Fruit fly (Drosophila melanogaster): Measurements from ENCODE around the gene TAF1B.

TAF1B gene

dm6 chr3R:10134341-10134668, 9.7 kb downstream of the TAF1B start (continued):
- TF ChIP-seq CG8924 (tag; optimal IDR thresholded peaks at IDR 0.05) = peak; percentile 17
- no peak for TF ChIP-seq CG43689 (GFP tag; IDR thresholded peaks at IDR 0.05)
- TF ChIP-seq Hsf (GFP tag; optimal IDR thresholded peaks at IDR 0.05) = peak; percentile 43
- 0 out of 2 replicates have a peak, but pooled peaks have one; percentile 27 for TF ChIP-seq Xrp1 (GFP tag; IDR thresholded peaks at IDR 0.05)
- TF ChIP-seq nom (GFP tag; optimal IDR thresholded peaks at IDR 0.05) = peak; percentile 17
- TF ChIP-seq klu (GFP tag; IDR thresholded peaks at IDR 0.05) = no peak
- TF ChIP-seq CTCF (GFP tag; optimal IDR thresholded peaks at IDR 0.05) = no peak
- peak; percentile 51; the same call in 1 of the 2 replicates for TF ChIP-seq slbo (GFP tag; IDR thresholded peaks at IDR 0.05)
- TF ChIP-seq Hr51 (GFP tag; optimal IDR thresholded peaks at IDR 0.05) = peak in 1 of 2 experiments; percentile 34
- TF ChIP-seq PHDP (tag; optimal IDR thresholded peaks at IDR 0.05) = peak; percentile 0
- TF ChIP-seq Oaz (GFP tag; IDR thresholded peaks at IDR 0.05) = no peak
- TF ChIP-seq CG2120 (GFP tag; optimal IDR thresholded peaks at IDR 0.05) = peak; percentile 81
- peak; percentile 76 for TF ChIP-seq rib (GFP tag; IDR thresholded peaks at IDR 0.05)
- peak; percentile 43 for TF ChIP-seq Fer3 (tag; optimal IDR thresholded peaks at IDR 0.05)
- TF ChIP-seq sqz (GFP tag; optimal IDR thresholded peaks at IDR 0.05) = no peak
- peak; percentile 33 for TF ChIP-seq BEAF-32 (GFP tag; optimal IDR thresholded peaks at IDR 0.05)
- TF ChIP-seq CG9932 (GFP tag; IDR thresholded peaks at IDR 0.05) = peak; percentile 47
- no peak for TF ChIP-seq CG16815 (GFP tag; optimal IDR thresholded peaks at IDR 0.05)
- TF ChIP-seq Trl (optimal IDR thresholded peaks at IDR 0.05) = no peak
- peak; percentile 56 for TF ChIP-seq Trl (GFP tag; optimal IDR thresholded peaks at IDR 0.05)
- peak; percentile 44 for TF ChIP-seq jumu (GFP tag; optimal IDR thresholded peaks at IDR 0.05)
- TF ChIP-seq CG15601 (tag; optimal IDR thresholded peaks at IDR 0.05) = peak; percentile 3
- no peak for TF ChIP-seq CkIIα-i1 (GFP tag; IDR thresholded peaks at IDR 0.05)
- TF ChIP-seq lab (GFP tag; optimal IDR thresholded peaks at IDR 0.05) = peak; percentile 77
- TF ChIP-seq sens (GFP tag) = peak; percentile 77
- TF ChIP-seq lbe (GFP tag; optimal IDR thresholded peaks at IDR 0.05) = peak; percentile 76
- TF ChIP-seq CG9437 (GFP tag; optimal IDR thresholded peaks at IDR 0.05) = peak; percentile 48
- peak; percentile 2 for TF ChIP-seq CG12299 (tag; optimal IDR thresholded peaks at IDR 0.05)
- peak; percentile 44 for TF ChIP-seq CG30403 (GFP tag; optimal IDR thresholded peaks at IDR 0.05)
- peak in 1 of 2 experiments; percentile 13 for TF ChIP-seq bsh (GFP tag; optimal IDR thresholded peaks at IDR 0.05)
- peak; percentile 64 for TF ChIP-seq CG18599 (GFP tag; optimal IDR thresholded peaks at IDR 0.05)
- peak; percentile 32; the same call in 1 of the 2 replicates for TF ChIP-seq MBD-R2 (GFP tag; IDR thresholded peaks at IDR 0.05)
- TF ChIP-seq Med (GFP tag) = peak; percentile 99
- TF ChIP-seq cas (GFP tag; IDR thresholded peaks at IDR 0.05) = no peak
- no peak for TF ChIP-seq lov (optimal IDR thresholded peaks at IDR 0.05)
- peak; percentile 9; the same call in 1 of the 3 replicates for TF ChIP-seq lov (GFP tag; IDR thresholded peaks at IDR 0.05)
- TF ChIP-seq ems (GFP tag; optimal IDR thresholded peaks at IDR 0.05) = peak; percentile 23
- TF ChIP-seq CG33213 (GFP tag; optimal IDR thresholded peaks at IDR 0.05) = peak; percentile 80
- TF ChIP-seq chinmo (GFP tag; IDR thresholded peaks at IDR 0.05; ENCODE audit: partially characterized antibody) = 0 out of 4 replicates have a peak, but pooled peaks have one; percentile 58
- peak; percentile 76 for TF ChIP-seq CG13624 (GFP tag; optimal IDR thresholded peaks at IDR 0.05)
- TF ChIP-seq her (GFP tag; optimal IDR thresholded peaks at IDR 0.05) = peak; percentile 48
- TF ChIP-seq YL-1 (GFP tag; optimal IDR thresholded peaks at IDR 0.05) = peak; percentile 16
- no peak for TF ChIP-seq trh (GFP tag; optimal IDR thresholded peaks at IDR 0.05)
- no peak for TF ChIP-seq aop (GFP tag; IDR thresholded peaks at IDR 0.05)
- TF ChIP-seq trem (tag; optimal IDR thresholded peaks at IDR 0.05) = peak; percentile 45
- TF ChIP-seq unc-4 (GFP tag; IDR thresholded peaks at IDR 0.05; ENCODE audit: partially characterized antibody) = 0 out of 2 replicates have a peak, but pooled peaks have one; percentile 18
- peak; percentile 56; the same call in 2 of the 3 replicates for TF ChIP-seq ci (GFP tag; IDR thresholded peaks at IDR 0.05)
- peak; percentile 6 for TF ChIP-seq CG13894 (tag; optimal IDR thresholded peaks at IDR 0.05)
- peak; percentile 63 for TF ChIP-seq CG34376 (GFP tag; optimal IDR thresholded peaks at IDR 0.05)
- TF ChIP-seq CG9797 (GFP tag; optimal IDR thresholded peaks at IDR 0.05) = peak; percentile 19
- no peak for TF ChIP-seq CG2199 (GFP tag; IDR thresholded peaks at IDR 0.05)
- TF ChIP-seq Dad (GFP tag; optimal IDR thresholded peaks at IDR 0.05) = peak; percentile 13
